Fruit fly (Drosophila melanogaster): ENCODE data around the gene Nepl6.

The Nepl6 gene

DNA sequence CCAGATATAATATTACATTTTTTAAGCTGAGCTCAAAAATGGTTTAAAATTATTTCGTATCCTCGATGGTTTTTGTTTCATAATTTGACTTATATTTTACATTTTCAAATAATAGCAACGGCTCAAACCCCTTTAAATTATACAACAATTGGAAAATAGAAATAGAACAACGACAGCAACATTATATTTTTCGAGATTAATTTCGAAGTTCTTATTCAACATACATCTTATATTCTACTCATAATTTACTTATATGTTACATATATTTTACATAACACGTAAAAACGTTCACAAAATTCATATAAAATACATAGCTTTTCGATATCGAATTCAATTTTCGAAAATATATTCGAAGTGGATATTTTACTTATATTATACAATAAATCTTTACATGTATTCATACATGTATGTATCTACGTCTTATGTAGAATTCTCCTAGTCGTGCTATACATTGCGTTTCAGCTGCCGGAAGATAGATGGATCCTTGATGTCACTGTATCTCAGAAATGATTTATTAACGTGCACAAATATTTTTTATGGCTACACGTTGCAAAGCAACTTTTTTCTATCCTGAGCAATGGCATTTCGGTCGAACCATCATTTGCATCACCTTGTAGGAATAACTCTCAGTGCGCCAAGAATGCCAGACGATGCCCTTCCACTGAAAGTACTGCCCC is 28.5 kb downstream of the Nepl6 start (continued):
- no peak for TF ChIP-seq jigr1 (GFP tag; IDR thresholded peaks at IDR 0.05)
- no peak for TF ChIP-seq sim (GFP tag; IDR thresholded peaks at IDR 0.05)
- TF ChIP-seq Optix (GFP tag; IDR thresholded peaks at IDR 0.05): 0 out of 3 replicates have a peak, but pooled peaks have one; percentile 40
- peak; percentile 13 for TF ChIP-seq Vsx1 (GFP tag; optimal IDR thresholded peaks at IDR 0.05)
- TF ChIP-seq CG15696 (tag; optimal IDR thresholded peaks at IDR 0.05): peak; percentile 53
- TF ChIP-seq Hr51 (GFP tag; optimal IDR thresholded peaks at IDR 0.05): peak in 1 of 2 experiments; percentile 45
- 0 out of 3 replicates have a peak, but pooled peaks have one; percentile 57 for TF ChIP-seq CG11456 (GFP tag; IDR thresholded peaks at IDR 0.05)
- TF ChIP-seq CG12219 (GFP tag; optimal IDR thresholded peaks at IDR 0.05): peak; percentile 32
- TF ChIP-seq CG7987 (GFP tag; optimal IDR thresholded peaks at IDR 0.05): peak; percentile 77
- TF ChIP-seq ken (GFP tag; IDR thresholded peaks at IDR 0.05): 0 out of 3 replicates have a peak, but pooled peaks have one; percentile 8
- peak; percentile 53; the same call in 1 of the 2 replicates for TF ChIP-seq NFAT (GFP tag; IDR thresholded peaks at IDR 0.05)
- TF ChIP-seq CG2875 (GFP tag; optimal IDR thresholded peaks at IDR 0.05): peak; percentile 48
- TF ChIP-seq CG7928 (GFP tag; optimal IDR thresholded peaks at IDR 0.05): no peak
- TF ChIP-seq CG34422 (GFP tag; IDR thresholded peaks at IDR 0.05): peak; percentile 30; the same call in 1 of the 3 replicates
- peak; percentile 46 for TF ChIP-seq Hsf (GFP tag; optimal IDR thresholded peaks at IDR 0.05)
- TF ChIP-seq dati (GFP tag; IDR thresholded peaks at IDR 0.05): no peak
- peak; percentile 58 for TF ChIP-seq CG10267 (tag; optimal IDR thresholded peaks at IDR 0.05)
- no peak for TF ChIP-seq Hr78 (GFP tag; optimal IDR thresholded peaks at IDR 0.05)
- TF ChIP-seq Ets65A (GFP tag): peak; percentile 82
- TF ChIP-seq CG9932 (GFP tag; IDR thresholded peaks at IDR 0.05): peak; percentile 51
- no peak for TF ChIP-seq Dek (tag; optimal IDR thresholded peaks at IDR 0.05)
- peak; percentile 24 for TF ChIP-seq CG12071 (GFP tag; optimal IDR thresholded peaks at IDR 0.05)
- peak; percentile 63 for TF ChIP-seq CG4424 (GFP tag; optimal IDR thresholded peaks at IDR 0.05)
- no peak for TF ChIP-seq Trl (optimal IDR thresholded peaks at IDR 0.05)
- TF ChIP-seq Trl (GFP tag; optimal IDR thresholded peaks at IDR 0.05): peak; percentile 13
- peak; percentile 62 for TF ChIP-seq CG14710 (tag; optimal IDR thresholded peaks at IDR 0.05)
- TF ChIP-seq CG30403 (GFP tag; optimal IDR thresholded peaks at IDR 0.05): peak; percentile 9
- TF ChIP-seq CG17802 (tag; optimal IDR thresholded peaks at IDR 0.05): peak; percentile 60
- TF ChIP-seq row (GFP tag; IDR thresholded peaks at IDR 0.05): no peak
- peak; percentile 73 for TF ChIP-seq CG3995 (GFP tag; optimal IDR thresholded peaks at IDR 0.05)
- TF ChIP-seq NfI (GFP tag; optimal IDR thresholded peaks at IDR 0.05): peak; percentile 74
- TF ChIP-seq schlank (tag; optimal IDR thresholded peaks at IDR 0.05): no peak
- TF ChIP-seq Pdp1 (GFP tag; optimal IDR thresholded peaks at IDR 0.05): peak in 1 of 2 experiments; percentile 28
- peak; percentile 2 for TF ChIP-seq Ssrp (tag; optimal IDR thresholded peaks at IDR 0.05)
- peak; percentile 51 for TF ChIP-seq HLHmδ (GFP tag; optimal IDR thresholded peaks at IDR 0.05)
- TF ChIP-seq fd102C (GFP tag; optimal IDR thresholded peaks at IDR 0.05): peak; percentile 45
- peak; percentile 51 for TF ChIP-seq mirr (GFP tag; optimal IDR thresholded peaks at IDR 0.05)
- peak; percentile 33 for TF ChIP-seq CG6254 (GFP tag; optimal IDR thresholded peaks at IDR 0.05)
- peak; percentile 68 for TF ChIP-seq zen (tag; optimal IDR thresholded peaks at IDR 0.05)
- TF ChIP-seq unpg (GFP tag; optimal IDR thresholded peaks at IDR 0.05): peak; percentile 34
- TF ChIP-seq ap (GFP tag; IDR thresholded peaks at IDR 0.05): peak; percentile 23; the same call in 1 of the 2 replicates
- TF ChIP-seq CG32772 (GFP tag; IDR thresholded peaks at IDR 0.05): no peak
- TF ChIP-seq CG1233 (GFP tag; optimal IDR thresholded peaks at IDR 0.05): peak; percentile 52
- TF ChIP-seq dm (GFP tag; optimal IDR thresholded peaks at IDR 0.05): no peak
- TF ChIP-seq CG11695 (GFP tag; IDR thresholded peaks at IDR 0.05): 0 out of 3 replicates have a peak, but pooled peaks have one; percentile 20
- TF ChIP-seq nau (GFP tag; optimal IDR thresholded peaks at IDR 0.05): peak; percentile 32
- TF ChIP-seq MTF-1 (GFP tag; optimal IDR thresholded peaks at IDR 0.05; ENCODE audit: borderline replicate concordance): peak; percentile 65
- TF ChIP-seq Opbp (GFP tag; IDR thresholded peaks at IDR 0.05; ENCODE audit: partially characterized antibody): peak; percentile 60; the same call in 2 of the 3 replicates

Measured in whole organism, embryonic.